Worm (Caenorhabditis elegans) whole organism, L2 larva: Measurements from ENCODE around the gene wdfy-2.

Experiments
- ceh-82 ChIP-seq: fragments of 150-350 bp; optimal IDR thresholded peaks from 2 replicates; lab custom pipeline; 2014; ENCODE audit warnings: missing biosample characterization, missing genetic modification characterization
- elt-1 ChIP-seq: fragments of 150-350 bp; optimal IDR thresholded peaks from 2 replicates; lab custom pipeline; 2014; ENCODE audit warnings: missing biosample characterization, missing genetic modification characterization
- elt-3 ChIP-seq: sonication (generic microtip); optimal IDR thresholded peaks from 2 replicates; lab custom pipeline; 2017; ENCODE audit warnings: missing biosample characterization, missing genetic modification characterization
- fos-1 ChIP-seq: fragments of 150-350 bp; optimal IDR thresholded peaks from 2 replicates; lab custom pipeline; 2014; ENCODE audit warnings: missing biosample characterization, missing genetic modification characterization
- gmeb-1 ChIP-seq: fragments of 150-350 bp; optimal IDR thresholded peaks from 2 replicates; lab custom pipeline; 2014; ENCODE audit warnings: missing biosample characterization, missing genetic modification characterization
- mbf-1 ChIP-seq: sonication (generic microtip); optimal IDR thresholded peaks from 2 replicates; lab custom pipeline; 2017; ENCODE audit warnings: missing biosample characterization, missing genetic modification characterization
- nhr-77 ChIP-seq: fragments of 150-350 bp; optimal IDR thresholded peaks from 2 replicates; lab custom pipeline; 2014; ENCODE audit warnings: missing biosample characterization, missing genetic modification characterization
- skn-1 ChIP-seq: sonication (generic microtip); optimal IDR thresholded peaks from 2 replicates; lab custom pipeline; 2017; ENCODE audit warnings: missing biosample characterization, missing genetic modification characterization
- sma-9 ChIP-seq, 2 experiments: fragments of 150-350 bp in 1 of 2; sonication (generic microtip) in 1 of 2; optimal IDR thresholded peaks; 2 replicates each; lab custom pipeline; 2014 to 2016; ENCODE audit warnings: missing genetic modification characterization in 2 of 2, mild to moderate bottlenecking in 1 of 2, missing biosample characterization in 1 of 2, missing compliant biosample characterization in 1 of 2, missing genetic modification reagents in 1 of 2, moderate library complexity in 1 of 2

ce11 chrII:9356723-9357122 is 37.1 kb downstream of the wdfy-2 start:
- TF ChIP-seq fos-1 (tag; lab: Kevin White, UChicago): peak; percentile 45
- no peak for TF ChIP-seq skn-1
- TF ChIP-seq gmeb-1 (tag; lab: Kevin White, UChicago): no peak
- no peak for TF ChIP-seq elt-3 (tag; lab: Kevin White, UChicago)
- TF ChIP-seq sma-9 (GFP tag; optimal IDR thresholded peaks at IDR 0.05; lab: Kevin White, UChicago): peak; percentile 84
- TF ChIP-seq sma-9 (tag; optimal IDR thresholded peaks at IDR 0.05; lab: Kevin White, UChicago): no peak
- TF ChIP-seq nhr-77: no peak
- no peak for TF ChIP-seq elt-1
- TF ChIP-seq mbf-1 (tag; lab: Kevin White, UChicago): no peak
- TF ChIP-seq ceh-82 (tag; lab: Kevin White, UChicago): no peak
